Fruit fly (Drosophila melanogaster): ENCODE measurements around the gene Wbp2.

The Wbp2 gene

dm6 chr3L:12833354-12833753 is 16.6 kb upstream of the Wbp2 start:
- TF ChIP-seq br (GFP tag; optimal IDR thresholded peaks at IDR 0.05) (no peak), Sp1 (GFP tag; optimal IDR thresholded peaks at IDR 0.05) (no peak), Dfd (GFP tag; optimal IDR thresholded peaks at IDR 0.05) (no peak)

dm6 chr3L:12833864-12834525 is 16.0 kb upstream of the Wbp2 start:
- no peak for TF ChIP-seq dsf (GFP tag; optimal IDR thresholded peaks at IDR 0.05; ENCODE audit: borderline replicate concordance)
- no peak for TF ChIP-seq lola (GFP tag; optimal IDR thresholded peaks at IDR 0.05)
- TF ChIP-seq h (GFP tag; optimal IDR thresholded peaks at IDR 0.05), result no peak
- no peak for TF ChIP-seq dl (GFP tag; optimal IDR thresholded peaks at IDR 0.05; ENCODE audit: insufficient read depth in 1 of 2, partially characterized antibody in 2 of 2)
- TF ChIP-seq Dif (GFP tag; optimal IDR thresholded peaks at IDR 0.05; ENCODE audit: partially characterized antibody), result no peak
- TF ChIP-seq CG32264 (GFP tag; optimal IDR thresholded peaks at IDR 0.05), result no peak
- TF ChIP-seq Hr78 (GFP tag; optimal IDR thresholded peaks at IDR 0.05), result no peak
- TF ChIP-seq tai (GFP tag; optimal IDR thresholded peaks at IDR 0.05), result no peak
- TF ChIP-seq rgr (GFP tag; optimal IDR thresholded peaks at IDR 0.05), result no peak
- TF ChIP-seq br (GFP tag; optimal IDR thresholded peaks at IDR 0.05), result no peak
- TF ChIP-seq Rel (GFP tag; optimal IDR thresholded peaks at IDR 0.05), result no peak
- no peak for TF ChIP-seq Rel (tag; optimal IDR thresholded peaks at IDR 0.05)
- no peak for TF ChIP-seq sv (GFP tag; optimal IDR thresholded peaks at IDR 0.05)
- TF ChIP-seq Sp1 (GFP tag; optimal IDR thresholded peaks at IDR 0.05), result no peak
- TF ChIP-seq fru (GFP tag; optimal IDR thresholded peaks at IDR 0.05), result no peak
- no peak for TF ChIP-seq GATAd (GFP tag; optimal IDR thresholded peaks at IDR 0.05)
- TF ChIP-seq Vsx2 (GFP tag; optimal IDR thresholded peaks at IDR 0.05; ENCODE audit: partially characterized antibody), result no peak
- TF ChIP-seq pan (optimal IDR thresholded peaks at IDR 0.05), result no peak
- TF ChIP-seq Myc (optimal IDR thresholded peaks at IDR 0.05), result no peak
- TF ChIP-seq dmrt93B (GFP tag; optimal IDR thresholded peaks at IDR 0.05), result no peak

- no peak for TF ChIP-seq CrebA (GFP tag; optimal IDR thresholded peaks at IDR 0.05; ENCODE audit: borderline replicate concordance)
- no peak for TF ChIP-seq Dif (GFP tag; optimal IDR thresholded peaks at IDR 0.05; ENCODE audit: partially characterized antibody)
- no peak for TF ChIP-seq CG9705 (GFP tag; optimal IDR thresholded peaks at IDR 0.05)
- TF ChIP-seq Rel (GFP tag; optimal IDR thresholded peaks at IDR 0.05), result no peak
- no peak for TF ChIP-seq Rel (tag; optimal IDR thresholded peaks at IDR 0.05)
- no peak for TF ChIP-seq fru (GFP tag; optimal IDR thresholded peaks at IDR 0.05)
- TF ChIP-seq Jra (GFP tag; optimal IDR thresholded peaks at IDR 0.05), result no peak
- TF ChIP-seq brk (GFP tag; optimal IDR thresholded peaks at IDR 0.05), result no peak
- no peak for TF ChIP-seq foxo (GFP tag; optimal IDR thresholded peaks at IDR 0.05)
- TF ChIP-seq Myc (optimal IDR thresholded peaks at IDR 0.05), result no peak
- TF ChIP-seq Hnf4 (GFP tag; optimal IDR thresholded peaks at IDR 0.05), result no peak
Observed at dm6 chr3L:12834526-12835213, 15.3 kb upstream of the Wbp2 start.

- peak; percentile 67 for TF ChIP-seq Myc (optimal IDR thresholded peaks at IDR 0.05)
- no peak for TF ChIP-seq Sp1 (GFP tag; optimal IDR thresholded peaks at IDR 0.05)
- peak; percentile 18 for TF ChIP-seq rgr (GFP tag; optimal IDR thresholded peaks at IDR 0.05)
- no peak for TF ChIP-seq Rel (GFP tag; optimal IDR thresholded peaks at IDR 0.05)
- TF ChIP-seq Rel (tag; optimal IDR thresholded peaks at IDR 0.05), result peak; percentile 28
Observed at dm6 chr3L:12835511-12836479, 14.2 kb upstream of the Wbp2 start.

- no peak for TF ChIP-seq Rel (GFP tag; optimal IDR thresholded peaks at IDR 0.05)
- TF ChIP-seq Rel (tag; optimal IDR thresholded peaks at IDR 0.05), result peak; percentile 38
- no peak for TF ChIP-seq sage (GFP tag; optimal IDR thresholded peaks at IDR 0.05)
- no peak for TF ChIP-seq CrebA (GFP tag; optimal IDR thresholded peaks at IDR 0.05; ENCODE audit: borderline replicate concordance)
- TF ChIP-seq Hnf4 (GFP tag; optimal IDR thresholded peaks at IDR 0.05), result no peak
Observed at dm6 chr3L:12837196-12837720, 12.7 kb upstream of the Wbp2 start.

Measured in whole organism, wandering third instar larva.